Fruit fly (Drosophila melanogaster) whole organism, embryonic: ENCODE measurements around the gene CG5853.

Experiments
- Abd-B ChIP-seq: fragments of 200-800 bp; sonication (Bioruptor generic); optimal IDR thresholded peaks from 2 replicates; lab custom pipeline; 2018; ENCODE audit warnings: missing biosample characterization, mild to moderate bottlenecking, missing genetic modification characterization, moderate library complexity
- CG10321 ChIP-seq: fragments of 200-800 bp; sonication (Bioruptor generic); IDR thresholded peaks from 2 replicates; pipeline ENCODE4 v1.3.6; 2022; ENCODE audit warnings: missing biosample characterization, missing genetic modification characterization
- CG11093 ChIP-seq: fragments of 200-800 bp; sonication (Bioruptor generic); IDR thresholded peaks from 3 replicates; pipeline ENCODE4 v1.3.6; 2022; ENCODE audit warnings: missing biosample characterization, missing genetic modification characterization
- CG11398 ChIP-seq: fragments of 200-800 bp; sonication (Bioruptor generic); optimal IDR thresholded peaks from 2 replicates; lab custom pipeline; 2016; ENCODE audit warnings: missing biosample characterization, missing genetic modification characterization
- CG11456 ChIP-seq: fragments of 200-800 bp; sonication (Bioruptor generic); IDR thresholded peaks from 3 replicates; pipeline ENCODE4 v1.3.6; 2022; ENCODE audit warnings: missing biosample characterization, missing genetic modification characterization
- CG13775 ChIP-seq: fragments of 200-800 bp; sonication (Bioruptor generic); optimal IDR thresholded peaks from 3 replicates; lab custom pipeline; 2017; ENCODE audit warnings: missing biosample characterization, mild to moderate bottlenecking, missing genetic modification characterization
- CG14014 ChIP-seq: fragments of 200-800 bp; sonication (Bioruptor generic); IDR thresholded peaks from 2 replicates; pipeline ENCODE4 v1.3.6; 2022; ENCODE audit warnings: missing biosample characterization, missing genetic modification characterization
- CG14965 ChIP-seq: fragments of 200-800 bp; sonication (Bioruptor generic); optimal IDR thresholded peaks from 2 replicates; lab custom pipeline; 2016; ENCODE audit warnings: missing biosample characterization, missing genetic modification characterization, borderline replicate concordance
- CG1792 ChIP-seq: fragments of 200-800 bp; sonication (Bioruptor generic); optimal IDR thresholded peaks from 2 replicates; lab custom pipeline; 2016; ENCODE audit warnings: missing biosample characterization, missing genetic modification characterization
- CG2129 ChIP-seq: fragments of 200-800 bp; sonication (Bioruptor generic); IDR thresholded peaks from 2 replicates; pipeline ENCODE4 v1.3.6; 2022; ENCODE audit warnings: missing biosample characterization, missing genetic modification characterization; ENCODE audit not compliant: partially characterized antibody
- CG32532 ChIP-seq: fragments of 200-800 bp; sonication (Bioruptor generic); IDR thresholded peaks from 2 replicates; pipeline ENCODE4 v1.3.6; 2022; ENCODE audit warnings: missing biosample characterization, missing genetic modification characterization
- CG32767 ChIP-seq: fragments of 200-800 bp; sonication (Bioruptor generic); IDR thresholded peaks from 2 replicates; pipeline ENCODE4 v1.3.6; 2022; ENCODE audit warnings: missing biosample characterization, missing genetic modification characterization
- CG7556 ChIP-seq: fragments of 200-800 bp; sonication (Bioruptor generic); optimal IDR thresholded peaks from 2 replicates; lab custom pipeline; 2017; ENCODE audit warnings: missing biosample characterization, mild to moderate bottlenecking, missing genetic modification characterization
- CG9215 ChIP-seq: fragments of 200-800 bp; sonication (Bioruptor generic); IDR thresholded peaks from 2 replicates; pipeline ENCODE4 v1.3.6; 2022; ENCODE audit warnings: missing biosample characterization, missing genetic modification characterization
- CoRest ChIP-seq: fragments of 200-800 bp; sonication (Bioruptor generic); optimal IDR thresholded peaks from 3 replicates; lab custom pipeline; 2018; ENCODE audit warnings: missing biosample characterization, mild to moderate bottlenecking, missing genetic modification characterization, moderate library complexity
- Dp ChIP-seq: fragments of 200-800 bp; sonication (Bioruptor generic); optimal IDR thresholded peaks from 2 replicates; lab custom pipeline; 2018; ENCODE audit warnings: missing biosample characterization, mild to moderate bottlenecking, missing genetic modification characterization, moderate library complexity
- HLH3B ChIP-seq: fragments of 200-800 bp; sonication (Bioruptor generic); IDR thresholded peaks from 2 replicates; pipeline ENCODE4 v1.3.6; 2022; ENCODE audit warnings: missing biosample characterization, missing genetic modification characterization
- HmgZ ChIP-seq: fragments of 200-800 bp; sonication (Bioruptor generic); optimal IDR thresholded peaks from 2 replicates; lab custom pipeline; 2018; ENCODE audit warnings: missing biosample characterization, mild to moderate bottlenecking, missing genetic modification characterization
- Hmx ChIP-seq: fragments of 200-800 bp; sonication (Bioruptor generic); optimal IDR thresholded peaks from 2 replicates; lab custom pipeline; 2016; ENCODE audit warnings: missing biosample characterization, missing genetic modification characterization
- Lhr ChIP-seq: fragments of 200-800 bp; sonication (Bioruptor generic); optimal IDR thresholded peaks from 3 replicates; lab custom pipeline; 2017; ENCODE audit warnings: mild to moderate bottlenecking, missing biosample characterization, missing genetic modification reagents, missing genetic modification characterization
- MBD-R2 ChIP-seq: fragments of 200-800 bp; sonication (Bioruptor generic); IDR thresholded peaks from 2 replicates; pipeline ENCODE4 v1.3.6; 2022; ENCODE audit warnings: missing biosample characterization, missing genetic modification characterization
- NC2β ChIP-seq: fragments of 200-800 bp; sonication (Bioruptor generic); optimal IDR thresholded peaks from 2 replicates; lab custom pipeline; 2016; ENCODE audit warnings: missing biosample characterization, missing genetic modification characterization
- Neu2 ChIP-seq: fragments of 200-800 bp; sonication (Bioruptor generic); optimal IDR thresholded peaks from 3 replicates; lab custom pipeline; 2016; ENCODE audit warnings: missing biosample characterization, missing genetic modification characterization, borderline replicate concordance
- NfI ChIP-seq: fragments of 200-800 bp; sonication (Bioruptor generic); optimal IDR thresholded peaks from 3 replicates; lab custom pipeline; 2018; ENCODE audit warnings: missing biosample characterization, mild to moderate bottlenecking, missing genetic modification characterization, moderate library complexity
- Oaz ChIP-seq: fragments of 200-800 bp; sonication (Bioruptor generic); IDR thresholded peaks from 2 replicates; pipeline ENCODE4 v1.3.6; 2022; ENCODE audit warnings: missing biosample characterization, missing genetic modification characterization
- Optix ChIP-seq: fragments of 200-800 bp; sonication (Bioruptor generic); IDR thresholded peaks from 3 replicates; pipeline ENCODE4 v1.3.6; 2022; ENCODE audit warnings: missing biosample characterization, missing genetic modification characterization
- Scr ChIP-seq: fragments of 200-800 bp; sonication (Bioruptor generic); IDR thresholded peaks from 2 replicates; pipeline ENCODE4 v1.3.6; 2022; ENCODE audit warnings: missing biosample characterization, missing genetic modification characterization; ENCODE audit not compliant: partially characterized antibody
- Sin3A ChIP-seq: fragments of >200 bp; optimal IDR thresholded peaks from 2 replicates; lab custom pipeline; 2018
- Ssrp ChIP-seq: fragments of 200-800 bp; sonication (Bioruptor generic); optimal IDR thresholded peaks from 2 replicates; lab custom pipeline; 2018; ENCODE audit warnings: missing biosample characterization, mild to moderate bottlenecking, missing genetic modification characterization, moderate library complexity
- Stat92E ChIP-seq, 3 experiments: fragments of >200 bp in 2 of 3; fragments of 200-800 bp in 1 of 3; sonication (Bioruptor generic) in 1 of 3; optimal IDR thresholded peaks; 2 replicates each; lab custom pipeline; 2017 to 2019; ENCODE audit warnings: missing biosample characterization in 3 of 3, missing genetic modification characterization in 3 of 3, mild to moderate bottlenecking in 1 of 3, moderate library complexity in 1 of 3
- Taf1 ChIP-seq: fragments of 200-800 bp; sonication (Bioruptor generic); IDR thresholded peaks from 2 replicates; pipeline ENCODE4 v1.3.6; 2022; ENCODE audit warnings: missing biosample characterization, missing genetic modification characterization
- aop ChIP-seq: fragments of 200-800 bp; sonication (Bioruptor generic); IDR thresholded peaks from 2 replicates; pipeline ENCODE4 v1.3.6; 2022; ENCODE audit warnings: missing biosample characterization, missing genetic modification characterization
- ara ChIP-seq: fragments of 200-800 bp; sonication (Bioruptor generic); IDR thresholded peaks from 2 replicates; pipeline ENCODE4 v1.3.6; 2022; ENCODE audit warnings: missing biosample characterization, missing genetic modification characterization
- bbx ChIP-seq: fragments of 200-800 bp; sonication (Bioruptor generic); IDR thresholded peaks from 2 replicates; pipeline ENCODE4 v1.3.6; 2022; ENCODE audit warnings: missing biosample characterization, missing genetic modification characterization; ENCODE audit not compliant: partially characterized antibody
- bsh ChIP-seq, 2 experiments: fragments of 200-800 bp; sonication (Bioruptor generic); optimal IDR thresholded peaks; 2 replicates each; lab custom pipeline; 2017 to 2018; ENCODE audit warnings: mild to moderate bottlenecking in 2 of 2, missing biosample characterization in 2 of 2, missing genetic modification characterization in 2 of 2, moderate library complexity in 1 of 2
- cad ChIP-seq: fragments of >200 bp; optimal IDR thresholded peaks from 2 replicates; lab custom pipeline; 2017; ENCODE audit warnings: missing biosample characterization, missing genetic modification characterization
- cas ChIP-seq: fragments of 200-800 bp; sonication (Bioruptor generic); IDR thresholded peaks from 2 replicates; pipeline ENCODE4 v1.3.6; 2022; ENCODE audit warnings: missing biosample characterization, missing genetic modification characterization
- da ChIP-seq: fragments of 200-800 bp; sonication (Bioruptor generic); optimal IDR thresholded peaks from 2 replicates; lab custom pipeline; 2016; ENCODE audit warnings: missing biosample characterization, missing genetic modification characterization
- dan ChIP-seq: fragments of 200-800 bp; sonication (Bioruptor generic); IDR thresholded peaks from 2 replicates; pipeline ENCODE4 v1.3.6; 2022; ENCODE audit warnings: missing biosample characterization, missing genetic modification characterization
- grau ChIP-seq: fragments of 200-800 bp; optimal IDR thresholded peaks from 3 replicates; lab custom pipeline; 2019; ENCODE audit warnings: missing biosample characterization, mild to moderate bottlenecking, missing genetic modification characterization, moderate library complexity
- gsb ChIP-seq: fragments of 200-800 bp; sonication (Bioruptor generic); IDR thresholded peaks from 2 replicates; pipeline ENCODE4 v1.3.6; 2022; ENCODE audit warnings: missing biosample characterization, missing genetic modification characterization
- insv ChIP-seq, 2 experiments: fragments of 200-800 bp; sonication (Bioruptor generic); optimal IDR thresholded peaks; 3 replicates each; lab custom pipeline; 2016 to 2018; ENCODE audit warnings: missing biosample characterization in 2 of 2, missing genetic modification characterization in 2 of 2
- mam ChIP-seq: fragments of 200-800 bp; sonication (Bioruptor generic); optimal IDR thresholded peaks from 3 replicates; lab custom pipeline; 2016; ENCODE audit warnings: missing biosample characterization, missing genetic modification characterization
- nau ChIP-seq: fragments of 200-800 bp; sonication (Bioruptor generic); optimal IDR thresholded peaks from 3 replicates; lab custom pipeline; 2017; ENCODE audit warnings: missing biosample characterization, mild to moderate bottlenecking, missing genetic modification characterization, missing genetic modification reagents
- nom ChIP-seq: fragments of 200-800 bp; sonication (Bioruptor generic); optimal IDR thresholded peaks from 2 replicates; lab custom pipeline; 2017; ENCODE audit warnings: missing biosample characterization, missing genetic modification characterization, mild to moderate bottlenecking, moderate library complexity, missing genetic modification reagents
- psq ChIP-seq: fragments of 200-800 bp; sonication (Bioruptor generic); optimal IDR thresholded peaks from 2 replicates; lab custom pipeline; 2017; ENCODE audit warnings: missing biosample characterization, missing genetic modification characterization
- repo ChIP-seq: fragments of 200-800 bp; sonication (Bioruptor generic); optimal IDR thresholded peaks from 2 replicates; lab custom pipeline; 2016; ENCODE audit warnings: missing biosample characterization, missing genetic modification characterization
- rib ChIP-seq: fragments of 200-800 bp; sonication (Bioruptor generic); IDR thresholded peaks from 2 replicates; pipeline ENCODE4 v1.3.6; 2022; ENCODE audit warnings: missing biosample characterization, missing genetic modification characterization
- seq ChIP-seq: fragments of 200-800 bp; sonication (Bioruptor generic); IDR thresholded peaks from 2 replicates; pipeline ENCODE4 v1.3.6; 2022; ENCODE audit warnings: missing biosample characterization, missing genetic modification characterization
- wdn ChIP-seq: fragments of 200-800 bp; sonication (Bioruptor generic); IDR thresholded peaks from 2 replicates; pipeline ENCODE4 v1.3.6; 2022; ENCODE audit warnings: missing biosample characterization, missing genetic modification characterization
- wek ChIP-seq: fragments of 200-800 bp; sonication (Bioruptor generic); optimal IDR thresholded peaks from 3 replicates; lab custom pipeline; 2018; ENCODE audit warnings: missing biosample characterization, mild to moderate bottlenecking, missing genetic modification characterization, moderate library complexity

The CG5853 gene

DNA sequence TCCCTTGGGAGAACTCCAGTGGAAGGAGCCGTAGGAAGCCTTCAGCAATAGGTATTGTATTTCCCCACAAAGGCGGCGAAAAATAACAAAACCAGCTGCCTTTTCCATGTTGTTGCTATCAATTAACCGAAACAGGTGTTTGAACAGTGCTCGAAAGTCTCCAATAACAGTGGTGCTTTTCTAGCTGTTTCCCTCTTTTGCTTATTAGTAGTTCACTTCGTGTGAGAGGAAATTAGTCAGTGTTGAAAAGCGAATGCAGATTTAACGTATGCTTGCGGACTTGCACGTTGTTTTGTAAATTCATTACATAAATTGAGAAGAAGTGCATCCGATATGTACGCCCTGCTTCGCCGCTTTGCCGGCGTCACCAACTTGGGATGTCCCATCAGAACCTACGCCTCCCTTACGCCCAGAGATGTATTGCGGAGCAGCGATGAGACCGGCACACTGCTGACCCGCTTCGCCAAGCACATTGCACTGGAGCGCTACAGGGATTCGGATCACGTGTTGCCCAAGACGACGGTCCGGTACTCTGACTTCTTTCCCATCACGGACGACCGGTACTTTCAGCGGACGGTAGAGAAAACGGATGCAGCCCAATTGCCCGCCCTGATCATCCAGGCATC is 8.7 kb downstream of the CG5853 start, which contains the start of the genes Datp and CG4619 (continued):
- TF ChIP-seq gsb (GFP tag; lab: Robert Waterston, UW) (no peak), CG32767 (no peak), ara (no peak), seq (GFP tag; lab: Robert Waterston, UW) (no peak), Optix (GFP tag; lab: Robert Waterston, UW) (no peak), bsh (GFP tag; optimal IDR thresholded peaks at IDR 0.05; lab: Kevin White, UChicago) (no peak), CoRest (tag; lab: Kevin White, UChicago) (peak; percentile 23), Neu2 (GFP tag; lab: Kevin White, UChicago) (peak; percentile 50), CG10321 (GFP tag; lab: Robert Waterston, UW) (no peak), CG11398 (no peak), MBD-R2 (GFP tag; lab: Robert Waterston, UW) (peak; percentile 93), HmgZ (tag; lab: Kevin White, UChicago) (peak; percentile 87), CG14965 (GFP tag; lab: Kevin White, UChicago) (no peak), CG32532 (GFP tag; lab: Robert Waterston, UW) (no peak), mam (GFP tag; lab: Kevin White, UChicago) (peak; percentile 63), dan (GFP tag; lab: Robert Waterston, UW) (no peak), CG9215 (GFP tag; lab: Robert Waterston, UW) (peak; percentile 38), rib (no peak), grau (tag; lab: Kevin White, UChicago) (no peak), cad (no peak), Abd-B (GFP tag; lab: Kevin White, UChicago) (no peak), Stat92E (GFP tag; optimal IDR thresholded peaks at IDR 0.05; lab: Kevin White, UChicago) (no peak), NC2β (GFP tag; lab: Kevin White, UChicago) (peak; percentile 22), CG11456 (GFP tag; lab: Robert Waterston, UW) (peak; percentile 74), cas (GFP tag; lab: Robert Waterston, UW) (peak; percentile 54; the same call in 1 of the 2 replicates), Scr (GFP tag; lab: Robert Waterston, UW) (no peak), Lhr (GFP tag; lab: Kevin White, UChicago) (no peak), Hmx (GFP tag; lab: Kevin White, UChicago) (no peak), da (GFP tag; lab: Kevin White, UChicago) (peak; percentile 49), wdn (GFP tag; lab: Robert Waterston, UW) (0 out of 2 replicates have a peak, but pooled peaks have one; percentile 20), Oaz (GFP tag; lab: Robert Waterston, UW) (no peak), CG13775 (GFP tag; lab: Kevin White, UChicago) (no peak), Dp (GFP tag; lab: Kevin White, UChicago) (peak; percentile 17), CG7556 (GFP tag; lab: Kevin White, UChicago) (no peak), CG1792 (GFP tag; lab: Kevin White, UChicago) (no peak), psq (GFP tag; lab: Kevin White, UChicago) (no peak), insv (GFP tag; optimal IDR thresholded peaks at IDR 0.05; lab: Kevin White, UChicago) (no peak), wek (GFP tag; lab: Kevin White, UChicago) (no peak), Taf1 (GFP tag; lab: Robert Waterston, UW) (peak; percentile 33; the same call in 1 of the 2 replicates), CG11093 (no peak), repo (GFP tag; lab: Kevin White, UChicago) (peak; percentile 16), aop (no peak), NfI (GFP tag; lab: Kevin White, UChicago) (peak; percentile 61), nau (no peak), Sin3A (peak; percentile 31), Ssrp (tag; lab: Kevin White, UChicago) (no peak), bbx (GFP tag; lab: Robert Waterston, UW) (peak; percentile 46), CG2129 (GFP tag; lab: Robert Waterston, UW) (no peak), HLH3B (GFP tag; lab: Robert Waterston, UW) (0 out of 2 replicates have a peak, but pooled peaks have one; percentile 25), nom (GFP tag; lab: Kevin White, UChicago) (no peak), CG14014 (GFP tag; lab: Robert Waterston, UW) (0 out of 2 replicates have a peak, but pooled peaks have one; percentile 13)
